Worm (Caenorhabditis elegans) whole organism, L4 larva: ENCODE results near the gene C54C6.11.

ENCODE experiments used
- attf-4 ChIP-seq: sonication (generic microtip); optimal IDR thresholded peaks from 3 replicates; lab custom pipeline; 2017; ENCODE audit warnings: missing biosample characterization, missing genetic modification characterization
- dmd-8 ChIP-seq: fragments of 200-800 bp; sonication (Bioruptor generic); IDR thresholded peaks from 2 replicates; pipeline ENCODE4 v1.3.6; 2022; ENCODE audit warnings: missing genetic modification characterization, missing compliant biosample characterization
- lin-29 ChIP-seq: fragments of 200-800 bp; sonication (Bioruptor generic); IDR thresholded peaks from 2 replicates; pipeline ENCODE4 v1.3.6; 2022; ENCODE audit warnings: missing genetic modification reagents, missing genetic modification characterization, missing compliant biosample characterization
- lir-3 ChIP-seq: sonication (generic microtip); optimal IDR thresholded peaks from 2 replicates; lab custom pipeline; 2016; ENCODE audit warnings: mild to moderate bottlenecking, missing genetic modification characterization, missing compliant biosample characterization
- nhr-237 ChIP-seq: sonication (generic microtip); optimal IDR thresholded peaks from 2 replicates; lab custom pipeline; 2017; ENCODE audit warnings: missing biosample characterization, missing genetic modification characterization
- nhr-76 ChIP-seq: fragments of 150-350 bp; optimal IDR thresholded peaks from 2 replicates; lab custom pipeline; 2014; ENCODE audit warnings: missing biosample characterization, missing genetic modification characterization
- zfp-3 ChIP-seq: fragments of 200-800 bp; sonication (Bioruptor generic); conservative IDR thresholded peaks from 2 replicates; pipeline ENCODE4 v1.3.6; 2022; ENCODE audit warnings: missing genetic modification reagents, missing genetic modification characterization, missing compliant biosample characterization

DNA sequence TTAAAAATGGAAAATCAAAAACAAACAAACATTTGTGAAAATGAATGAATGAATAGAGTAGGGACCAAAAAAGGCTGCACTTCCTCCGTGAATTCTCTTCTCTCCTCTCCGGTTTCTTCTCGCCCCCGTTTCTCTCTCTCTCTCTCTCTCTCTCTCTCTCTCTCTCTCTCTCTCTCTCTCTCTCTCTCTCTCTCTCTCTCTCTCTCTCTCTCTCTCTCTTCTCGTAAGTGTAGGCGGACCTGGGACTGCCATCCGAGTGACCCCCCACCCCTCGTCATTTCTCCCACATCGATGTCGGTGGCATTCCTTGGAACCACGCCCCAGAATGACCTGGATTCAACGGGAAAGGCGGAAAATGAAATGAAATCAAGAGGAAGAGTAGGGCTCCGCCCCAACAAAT is 18.7 kb downstream of the C54C6.11 start:
- no peak for TF ChIP-seq attf-4 (tag; lab: Kevin White, UChicago)
- no peak for TF ChIP-seq lin-29 (GFP tag; lab: Robert Waterston, UW)
- TF ChIP-seq lir-3 (tag; lab: Kevin White, UChicago), result no peak
- no peak for TF ChIP-seq dmd-8
- no peak for TF ChIP-seq nhr-237 (tag; lab: Kevin White, UChicago)
- no peak for TF ChIP-seq nhr-76 (tag; lab: Kevin White, UChicago)
- no peak for TF ChIP-seq zfp-3
